Fruit fly (Drosophila melanogaster) whole organism, embryonic: ENCODE results near the gene CG3294.

ENCODE experiments used
- Asciz ChIP-seq: fragments of 200-800 bp; sonication (Bioruptor generic); optimal IDR thresholded peaks from 2 replicates; lab custom pipeline; 2017; ENCODE audit warnings: missing biosample characterization, mild to moderate bottlenecking, missing genetic modification characterization, missing genetic modification reagents
- Atf6 ChIP-seq: fragments of 200-800 bp; sonication (Bioruptor generic); IDR thresholded peaks from 2 replicates; pipeline ENCODE4 v1.3.6; 2022; ENCODE audit warnings: missing biosample characterization, missing genetic modification characterization
- BEAF-32 ChIP-seq: fragments of 200-800 bp; sonication (Bioruptor generic); optimal IDR thresholded peaks from 3 replicates; lab custom pipeline; 2017; ENCODE audit warnings: missing biosample characterization, missing genetic modification characterization, mild to moderate bottlenecking, moderate library complexity, missing genetic modification reagents
- Bteb2 ChIP-seq: fragments of 200-800 bp; sonication (Bioruptor generic); optimal IDR thresholded peaks from 2 replicates; lab custom pipeline; 2016; ENCODE audit warnings: missing biosample characterization, missing genetic modification characterization
- CG10267 ChIP-seq: fragments of 200-800 bp; sonication (Bioruptor generic); optimal IDR thresholded peaks from 2 replicates; lab custom pipeline; 2018; ENCODE audit warnings: missing biosample characterization, mild to moderate bottlenecking, missing genetic modification characterization, moderate library complexity
- CG10366 ChIP-seq: fragments of 200-800 bp; sonication (Bioruptor generic); IDR thresholded peaks from 2 replicates; pipeline ENCODE4 v1.3.6; 2022; ENCODE audit warnings: missing biosample characterization, missing genetic modification characterization
- CG10959 ChIP-seq: fragments of 200-800 bp; sonication (Bioruptor generic); IDR thresholded peaks from 2 replicates; pipeline ENCODE4 v1.3.6; 2022; ENCODE audit warnings: missing biosample characterization, missing genetic modification characterization
- CG11504 ChIP-seq: fragments of 200-800 bp; sonication (Bioruptor generic); optimal IDR thresholded peaks from 3 replicates; lab custom pipeline; 2019; ENCODE audit warnings: missing biosample characterization, mild to moderate bottlenecking, missing genetic modification characterization, moderate library complexity
- CG15514 ChIP-seq: fragments of 200-800 bp; sonication (Bioruptor generic); optimal IDR thresholded peaks from 3 replicates; lab custom pipeline; 2017; ENCODE audit warnings: missing biosample characterization, missing genetic modification characterization, mild to moderate bottlenecking, moderate library complexity, missing genetic modification reagents
- CG1603 ChIP-seq: fragments of 200-800 bp; sonication (Bioruptor generic); optimal IDR thresholded peaks from 2 replicates; lab custom pipeline; 2019; ENCODE audit warnings: missing biosample characterization, mild to moderate bottlenecking, missing genetic modification characterization, moderate library complexity
- CG16863 ChIP-seq: fragments of 200-800 bp; sonication (Bioruptor generic); optimal IDR thresholded peaks from 3 replicates; lab custom pipeline; 2016; ENCODE audit warnings: missing biosample characterization, missing genetic modification characterization
- CG17829 ChIP-seq: fragments of 200-800 bp; optimal IDR thresholded peaks from 2 replicates; lab custom pipeline; 2019; ENCODE audit warnings: missing biosample characterization, mild to moderate bottlenecking, missing genetic modification characterization, moderate library complexity
- CG2116 ChIP-seq: fragments of 200-800 bp; sonication (Bioruptor generic); optimal IDR thresholded peaks from 3 replicates; lab custom pipeline; 2018; ENCODE audit warnings: missing biosample characterization, mild to moderate bottlenecking, missing genetic modification characterization
- CG30020 ChIP-seq: fragments of 200-800 bp; optimal IDR thresholded peaks from 2 replicates; lab custom pipeline; 2019; ENCODE audit warnings: missing biosample characterization, mild to moderate bottlenecking, missing genetic modification characterization, moderate library complexity
- CG34422 ChIP-seq: fragments of 200-800 bp; sonication (Bioruptor generic); IDR thresholded peaks from 3 replicates; pipeline ENCODE4 v1.3.6; 2022; ENCODE audit warnings: missing biosample characterization, missing genetic modification characterization
- CG5953 ChIP-seq: fragments of 200-800 bp; sonication (Bioruptor generic); IDR thresholded peaks from 2 replicates; pipeline ENCODE4 v1.3.6; 2022; ENCODE audit warnings: missing biosample characterization, missing genetic modification characterization
- CG6791 ChIP-seq: fragments of 200-800 bp; sonication (Bioruptor generic); IDR thresholded peaks from 3 replicates; pipeline ENCODE4 v1.3.6; 2022; ENCODE audit warnings: missing biosample characterization, missing genetic modification characterization; ENCODE audit not compliant: partially characterized antibody
- CG8944 ChIP-seq: fragments of 200-800 bp; sonication (Bioruptor generic); optimal IDR thresholded peaks from 3 replicates; lab custom pipeline; 2016; ENCODE audit warnings: missing biosample characterization, missing genetic modification characterization
- CG9876 ChIP-seq: fragments of 200-800 bp; sonication (Bioruptor generic); optimal IDR thresholded peaks from 2 replicates; lab custom pipeline; 2016; ENCODE audit warnings: missing biosample characterization, missing genetic modification characterization
- CTCF ChIP-seq: fragments of 200-800 bp; sonication (Bioruptor generic); optimal IDR thresholded peaks from 2 replicates; lab custom pipeline; 2017; ENCODE audit warnings: missing biosample characterization, mild to moderate bottlenecking, missing genetic modification characterization, moderate library complexity
- D19B ChIP-seq: fragments of 200-800 bp; sonication (Bioruptor generic); optimal IDR thresholded peaks from 2 replicates; lab custom pipeline; 2017; ENCODE audit warnings: missing biosample characterization, mild to moderate bottlenecking, missing genetic modification characterization
- Dp ChIP-seq: fragments of 200-800 bp; sonication (Bioruptor generic); optimal IDR thresholded peaks from 2 replicates; lab custom pipeline; 2018; ENCODE audit warnings: missing biosample characterization, mild to moderate bottlenecking, missing genetic modification characterization, moderate library complexity
- E2f2 ChIP-seq: fragments of 200-800 bp; sonication (Bioruptor generic); IDR thresholded peaks from 2 replicates; pipeline ENCODE4 v1.3.6; 2022; ENCODE audit warnings: missing biosample characterization, missing genetic modification characterization
- Elba2 ChIP-seq: fragments of 200-800 bp; sonication (Bioruptor generic); optimal IDR thresholded peaks from 3 replicates; lab custom pipeline; 2016; ENCODE audit warnings: missing biosample characterization, missing genetic modification characterization
- Ets65A ChIP-seq: fragments of 200-800 bp; sonication (Bioruptor generic); peaks from one replicate; lab custom pipeline; 2016; ENCODE audit warnings: missing biosample characterization, missing genetic modification characterization
- HLHmδ ChIP-seq: fragments of 200-800 bp; sonication (Bioruptor generic); optimal IDR thresholded peaks from 2 replicates; lab custom pipeline; 2018; ENCODE audit warnings: missing biosample characterization, mild to moderate bottlenecking, missing genetic modification characterization, moderate library complexity
- MBD-R2 ChIP-seq: fragments of 200-800 bp; sonication (Bioruptor generic); IDR thresholded peaks from 2 replicates; pipeline ENCODE4 v1.3.6; 2022; ENCODE audit warnings: missing biosample characterization, missing genetic modification characterization
- Mrtf ChIP-seq: fragments of 200-800 bp; sonication (Bioruptor generic); IDR thresholded peaks from 3 replicates; pipeline ENCODE4 v1.3.6; 2022; ENCODE audit warnings: missing biosample characterization, missing genetic modification characterization
- Nf-YC ChIP-seq: fragments of 200-800 bp; optimal IDR thresholded peaks from 3 replicates; lab custom pipeline; 2019; ENCODE audit warnings: missing biosample characterization, mild to moderate bottlenecking, missing genetic modification characterization, moderate library complexity
- Rx ChIP-seq: fragments of 200-800 bp; sonication (Bioruptor generic); IDR thresholded peaks from 2 replicates; pipeline ENCODE4 v1.3.6; 2022; ENCODE audit warnings: missing biosample characterization, missing genetic modification characterization
- Scr ChIP-seq: fragments of 200-800 bp; sonication (Bioruptor generic); IDR thresholded peaks from 2 replicates; pipeline ENCODE4 v1.3.6; 2022; ENCODE audit warnings: missing biosample characterization, missing genetic modification characterization; ENCODE audit not compliant: partially characterized antibody
- Stat92E ChIP-seq, 3 experiments: fragments of >200 bp in 2 of 3; fragments of 200-800 bp in 1 of 3; sonication (Bioruptor generic) in 1 of 3; optimal IDR thresholded peaks; 2 replicates each; lab custom pipeline; 2017 to 2019; ENCODE audit warnings: missing biosample characterization in 3 of 3, missing genetic modification characterization in 3 of 3, mild to moderate bottlenecking in 1 of 3, moderate library complexity in 1 of 3
- ase ChIP-seq: fragments of 200-800 bp; sonication (Bioruptor generic); IDR thresholded peaks from 3 replicates; pipeline ENCODE4 v1.3.6; 2022; ENCODE audit warnings: missing biosample characterization, missing genetic modification characterization
- crc ChIP-seq: fragments of 200-800 bp; sonication (Bioruptor generic); optimal IDR thresholded peaks from 2 replicates; lab custom pipeline; 2016; ENCODE audit warnings: missing biosample characterization, missing genetic modification characterization
- crp ChIP-seq, 2 experiments: fragments of 200-800 bp; sonication (Bioruptor generic); optimal IDR thresholded peaks; 2 replicates in 1 of 2; 3 replicates in 1 of 2; lab custom pipeline; 2017; ENCODE audit warnings: missing biosample characterization in 2 of 2, missing genetic modification characterization in 2 of 2, mild to moderate bottlenecking in 1 of 2, moderate library complexity in 1 of 2
- danr ChIP-seq: fragments of 200-800 bp; sonication (Bioruptor generic); IDR thresholded peaks from 2 replicates; pipeline ENCODE4 v1.3.6; 2022; ENCODE audit warnings: missing biosample characterization, missing genetic modification characterization
- eve ChIP-seq, 2 experiments: fragments of >200 bp; optimal IDR thresholded peaks; 2 replicates each; lab custom pipeline; 2017; ENCODE audit warnings: missing biosample characterization in 2 of 2, missing genetic modification characterization in 2 of 2
- gcm ChIP-seq: fragments of 200-800 bp; sonication (Bioruptor generic); optimal IDR thresholded peaks from 2 replicates; lab custom pipeline; 2019; ENCODE audit warnings: missing biosample characterization, mild to moderate bottlenecking, missing genetic modification characterization, moderate library complexity
- gfzf ChIP-seq: fragments of 200-800 bp; sonication (Bioruptor generic); optimal IDR thresholded peaks from 2 replicates; lab custom pipeline; 2016; ENCODE audit warnings: missing biosample characterization, mild to moderate bottlenecking, missing genetic modification characterization, moderate library complexity
- her ChIP-seq: fragments of 200-800 bp; sonication (Bioruptor generic); optimal IDR thresholded peaks from 2 replicates; lab custom pipeline; 2016; ENCODE audit warnings: missing biosample characterization, missing genetic modification characterization
- phol ChIP-seq: fragments of 200-800 bp; sonication (Bioruptor generic); optimal IDR thresholded peaks from 3 replicates; lab custom pipeline; 2018; ENCODE audit warnings: missing biosample characterization, mild to moderate bottlenecking, missing genetic modification characterization, moderate library complexity
- pzg ChIP-seq: fragments of 200-800 bp; sonication (Bioruptor generic); optimal IDR thresholded peaks from 3 replicates; lab custom pipeline; 2018; ENCODE audit warnings: missing biosample characterization, mild to moderate bottlenecking, missing genetic modification characterization, moderate library complexity
- sd ChIP-seq: fragments of 200-800 bp; sonication (Bioruptor generic); optimal IDR thresholded peaks from 3 replicates; lab custom pipeline; 2018; ENCODE audit warnings: missing biosample characterization, mild to moderate bottlenecking, missing genetic modification characterization, moderate library complexity
- sim ChIP-seq: fragments of 200-800 bp; sonication (Bioruptor generic); IDR thresholded peaks from 2 replicates; pipeline ENCODE4 v1.3.6; 2022; ENCODE audit warnings: missing biosample characterization, missing genetic modification characterization
- stwl ChIP-seq: fragments of 200-800 bp; sonication (Bioruptor generic); optimal IDR thresholded peaks from 3 replicates; lab custom pipeline; 2018; ENCODE audit warnings: missing biosample characterization, mild to moderate bottlenecking, missing genetic modification characterization, moderate library complexity
- sug ChIP-seq: fragments of 200-800 bp; optimal IDR thresholded peaks from 2 replicates; lab custom pipeline; 2019; ENCODE audit warnings: missing biosample characterization, mild to moderate bottlenecking, missing genetic modification characterization, moderate library complexity
- tap ChIP-seq: fragments of 200-800 bp; optimal IDR thresholded peaks from 3 replicates; lab custom pipeline; 2019; ENCODE audit warnings: missing biosample characterization, mild to moderate bottlenecking, missing genetic modification characterization, moderate library complexity
- twi ChIP-seq: fragments of 200-800 bp; optimal IDR thresholded peaks from 2 replicates; lab custom pipeline; 2019; ENCODE audit warnings: missing biosample characterization, mild to moderate bottlenecking, missing genetic modification characterization, moderate library complexity

Gene CG3294

DNA sequence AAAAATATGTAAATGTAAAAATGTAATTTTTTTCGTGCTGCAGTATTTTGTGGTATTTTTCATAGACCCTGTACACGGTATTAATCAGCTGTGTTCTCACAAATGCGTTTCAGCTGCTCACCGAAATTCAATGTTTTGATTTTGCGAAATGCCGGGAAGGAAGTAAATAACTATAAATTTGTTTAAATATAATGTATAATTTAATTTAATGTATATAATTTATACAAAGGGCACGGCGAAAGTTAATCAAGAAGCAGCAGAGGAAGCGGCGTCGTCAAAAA, at the start of gene CG3294:
CG3294 (plus strand) TSS at position 26 of the 281 bp plus-strand sequence.
- TF ChIP-seq crc: no peak
- peak; percentile 30 for TF ChIP-seq CTCF (GFP tag; lab: Kevin White, UChicago)
- peak; percentile 14 for TF ChIP-seq phol (tag; lab: Kevin White, UChicago)
- peak; percentile 61 for TF ChIP-seq D19B (GFP tag; lab: Kevin White, UChicago)
- peak; percentile 68 for TF ChIP-seq gfzf
- peak; percentile 53 for TF ChIP-seq pzg (GFP tag; lab: Kevin White, UChicago)
- peak; percentile 3 for TF ChIP-seq CG10267 (tag; lab: Kevin White, UChicago)
- TF ChIP-seq MBD-R2 (GFP tag; lab: Robert Waterston, UW): peak; percentile 90
- TF ChIP-seq stwl: peak; percentile 77
- peak; percentile 54 for TF ChIP-seq E2f2 (GFP tag; lab: Robert Waterston, UW)
- no peak for TF ChIP-seq CG16863 (GFP tag; lab: Kevin White, UChicago)
- TF ChIP-seq Scr (GFP tag; lab: Robert Waterston, UW): peak; percentile 15; the same call in 1 of the 2 replicates
- peak; percentile 73 for TF ChIP-seq CG10366
- no peak for TF ChIP-seq HLHmδ (GFP tag; lab: Kevin White, UChicago)
- peak; percentile 18 for TF ChIP-seq Nf-YC (tag; lab: Kevin White, UChicago)
- peak; percentile 25 for TF ChIP-seq CG2116 (GFP tag; lab: Kevin White, UChicago)
- TF ChIP-seq CG15514 (GFP tag; lab: Kevin White, UChicago): peak; percentile 24
- TF ChIP-seq Dp (GFP tag; lab: Kevin White, UChicago): peak; percentile 47
- peak; percentile 26 for TF ChIP-seq BEAF-32 (GFP tag; lab: Kevin White, UChicago)
- TF ChIP-seq CG30020 (tag; lab: Kevin White, UChicago): peak; percentile 41
- TF ChIP-seq Atf6 (GFP tag; lab: Robert Waterston, UW): no peak
- TF ChIP-seq sd (tag; lab: Kevin White, UChicago): peak; percentile 5
- peak; percentile 98 for TF ChIP-seq her (GFP tag; lab: Kevin White, UChicago)
- peak; percentile 1 for TF ChIP-seq CG17829 (tag; lab: Kevin White, UChicago)
- peak; percentile 65 to 93 for TF ChIP-seq crp (GFP tag; optimal IDR thresholded peaks at IDR 0.05; lab: Kevin White, UChicago)
- TF ChIP-seq twi (tag; lab: Kevin White, UChicago): no peak
- TF ChIP-seq CG9876: no peak
- TF ChIP-seq sug: no peak
- TF ChIP-seq Bteb2 (GFP tag; lab: Kevin White, UChicago): no peak
- TF ChIP-seq ase (GFP tag; lab: Robert Waterston, UW): no peak

dm6 chr2L:4762595-4762994, 31.8 kb upstream of the CG3294 start, which contains the start of gene CG42523:
CG42523 (plus strand) TSS chr2L:4762895.
- no peak for TF ChIP-seq Stat92E (GFP tag; optimal IDR thresholded peaks at IDR 0.05; lab: Kevin White, UChicago)
- TF ChIP-seq CG34422 (GFP tag; lab: Robert Waterston, UW): no peak
- no peak for TF ChIP-seq Rx
- no peak for TF ChIP-seq Ets65A (GFP tag; lab: Kevin White, UChicago)
- TF ChIP-seq CG10959 (GFP tag; lab: Robert Waterston, UW): no peak
- TF ChIP-seq CG1603 (tag; lab: Kevin White, UChicago): no peak

dm6 chr2L:4793780-4794523, 397 bp upstream of the CG3294 start, which contains the start of gene fipi:
fipi (minus strand) TSS chr2L:4794044.
- TF ChIP-seq eve (GFP tag; optimal IDR thresholded peaks at IDR 0.05; lab: Kevin White, UChicago) (peak in 1 of 2 experiments; percentile 82), CG10267 (tag; lab: Kevin White, UChicago) (peak; percentile 34), E2f2 (GFP tag; lab: Robert Waterston, UW) (peak; percentile 41; the same call in 1 of the 2 replicates), Mrtf (GFP tag; lab: Robert Waterston, UW) (no peak), tap (tag; lab: Kevin White, UChicago) (no peak), sim (peak; percentile 42; the same call in 1 of the 2 replicates), CG8944 (GFP tag; lab: Kevin White, UChicago) (no peak), Asciz (GFP tag; lab: Kevin White, UChicago) (peak; percentile 40), CG11504 (tag; lab: Kevin White, UChicago) (peak; percentile 99), CG6791 (GFP tag; lab: Robert Waterston, UW) (no peak), stwl (no peak), CG34422 (GFP tag; lab: Robert Waterston, UW) (no peak), gcm (GFP tag; lab: Kevin White, UChicago) (peak; percentile 27), CG5953 (GFP tag; lab: Robert Waterston, UW) (no peak), danr (GFP tag; lab: Robert Waterston, UW) (no peak), Elba2 (GFP tag; lab: Kevin White, UChicago) (no peak)
